Worm (Caenorhabditis elegans) whole organism, L1 larva: ENCODE results near the gene lin-18.

Experiments
- C34B4.2 ChIP-seq: sonication (generic microtip); optimal IDR thresholded peaks from 2 replicates; lab custom pipeline; 2017; ENCODE audit warnings: mild to moderate bottlenecking, missing genetic modification characterization, missing compliant biosample characterization
- aly-2 ChIP-seq: fragments of 150-350 bp; optimal IDR thresholded peaks from 2 replicates; lab custom pipeline; 2014; ENCODE audit warnings: missing biosample characterization, missing genetic modification characterization
- lin-13 ChIP-seq: fragments of 150-350 bp; optimal IDR thresholded peaks from 2 replicates; lab custom pipeline; 2014; ENCODE audit warnings: missing biosample characterization, missing genetic modification reagents, missing genetic modification characterization
- nhr-76 ChIP-seq: sonication (generic microtip); optimal IDR thresholded peaks from 2 replicates; lab custom pipeline; 2017; ENCODE audit warnings: missing biosample characterization, missing genetic modification characterization
- sox-4 ChIP-seq: sonication (generic microtip); optimal IDR thresholded peaks from 2 replicates; lab custom pipeline; 2016; ENCODE audit warnings: missing genetic modification characterization, missing compliant biosample characterization

- TF ChIP-seq lin-13 (GFP tag; lab: Kevin White, UChicago), result no peak
- no peak for TF ChIP-seq nhr-76 (tag; lab: Kevin White, UChicago)
- no peak for TF ChIP-seq C34B4.2 (tag; lab: Kevin White, UChicago)
- no peak for TF ChIP-seq aly-2 (tag; lab: Kevin White, UChicago)
- no peak for TF ChIP-seq sox-4 (tag; lab: Kevin White, UChicago)
These were observed 30.2 kb downstream of the lin-18 start for ce11 chrX:3988575-3988974.
